Worm (Caenorhabditis elegans): ENCODE data around the gene nep-20.

Gene nep-20

DNA sequence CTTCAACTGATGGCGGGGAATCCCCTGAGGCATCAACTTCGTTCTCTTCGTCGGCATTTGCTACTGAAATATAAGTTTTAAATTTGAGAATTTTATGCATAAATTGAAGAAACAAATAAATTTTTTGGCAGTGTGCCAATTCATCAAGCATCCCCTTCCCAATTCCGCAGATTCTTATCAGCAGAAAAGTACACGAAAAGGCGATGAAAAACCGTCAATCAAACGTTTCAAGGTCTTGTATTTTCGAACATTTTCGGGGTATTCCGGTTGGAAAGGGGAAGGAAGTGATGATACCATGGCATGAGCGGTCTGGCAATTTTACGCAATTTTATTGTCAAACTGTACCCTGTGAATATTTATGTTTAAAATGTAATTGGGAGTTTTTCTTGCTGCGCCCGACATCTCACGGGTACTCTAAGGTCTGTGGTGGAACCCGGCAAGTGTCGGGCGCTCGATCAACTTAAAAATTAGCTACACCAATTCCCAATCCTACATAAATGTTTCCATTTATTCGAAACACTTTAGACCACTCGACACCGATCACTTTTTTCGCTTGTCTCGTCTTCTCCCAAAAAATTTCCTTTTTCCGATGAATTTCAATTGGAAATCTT, 39.6 kb upstream of the nep-20 start:
- TF ChIP-seq dmd-4 (tag; optimal IDR thresholded peaks at IDR 0.05; ENCODE audit: borderline replicate concordance) (no peak), npax-4 (tag; optimal IDR thresholded peaks at IDR 0.05) (no peak), gmeb-2 (tag; optimal IDR thresholded peaks at IDR 0.05) (no peak), ama-1 (optimal IDR thresholded peaks at IDR 0.05) (no peak), fax-1 (tag; optimal IDR thresholded peaks at IDR 0.05) (no peak), pag-3 (tag; optimal IDR thresholded peaks at IDR 0.05; ENCODE audit: borderline replicate concordance) (no peak), ceh-18 (tag; optimal IDR thresholded peaks at IDR 0.05) (no peak), T23F11.4 (GFP tag; optimal IDR thresholded peaks at IDR 0.05) (no peak), odd-2 (tag; optimal IDR thresholded peaks at IDR 0.05) (no peak), unc-55 (GFP tag; optimal IDR thresholded peaks at IDR 0.05) (no peak), unc-42 (tag; optimal IDR thresholded peaks at IDR 0.05) (no peak), unc-86 (tag; optimal IDR thresholded peaks at IDR 0.05) (no peak), ceh-30 (tag; optimal IDR thresholded peaks at IDR 0.05) (no peak), pha-2 (tag; optimal IDR thresholded peaks at IDR 0.05) (no peak)

- TF ChIP-seq unc-42 (tag; optimal IDR thresholded peaks at IDR 0.05) (no peak), fax-1 (tag; optimal IDR thresholded peaks at IDR 0.05) (no peak), ama-1 (optimal IDR thresholded peaks at IDR 0.05) (no peak), C38D4.7 (GFP tag; optimal IDR thresholded peaks at IDR 0.05) (no peak), pha-2 (tag; optimal IDR thresholded peaks at IDR 0.05) (no peak), madf-2 (tag; optimal IDR thresholded peaks at IDR 0.05) (no peak), elt-2 (tag; optimal IDR thresholded peaks at IDR 0.05) (no peak)
These were observed 34.0 kb upstream of the nep-20 start, which contains the start of gene C16C8.18 for ce11 chrII:3429400-3429799. Gene C16C8.18 (plus strand): TSS chrII:3429700.

DNA sequence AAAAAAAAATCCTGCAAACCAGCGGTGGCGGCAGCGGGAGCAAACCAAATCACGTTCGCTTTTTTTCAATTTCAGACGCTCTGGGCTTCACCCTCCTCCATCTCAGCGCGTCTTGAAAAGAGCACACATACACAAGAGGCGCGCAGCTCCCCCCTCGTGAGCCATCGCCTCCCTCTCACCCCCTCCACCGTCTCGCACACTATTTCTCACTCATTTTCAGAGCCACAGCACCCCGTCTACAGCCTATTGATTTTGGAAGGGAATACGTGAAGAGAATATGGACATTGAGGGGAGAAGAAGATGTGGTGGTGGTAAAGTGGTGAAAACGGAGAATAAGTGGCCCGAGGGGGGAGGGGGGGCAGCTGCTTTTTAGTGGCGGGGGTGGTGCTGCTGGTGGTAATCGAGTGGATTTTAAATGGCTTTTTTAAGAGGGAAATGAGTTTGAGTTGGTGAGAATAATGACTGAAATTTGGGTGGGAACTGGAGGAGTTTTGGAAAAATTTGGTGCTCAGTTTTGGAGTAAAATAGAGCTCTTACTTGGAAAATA, 32.8 kb upstream of the nep-20 start:
- TF ChIP-seq ceh-18 (tag; optimal IDR thresholded peaks at IDR 0.05) (no peak), unc-3 (GFP tag; conservative IDR thresholded peaks at IDR 0.05) (no peak), unc-3 (tag; optimal IDR thresholded peaks at IDR 0.05) (peak; percentile 11), ceh-48 (tag; optimal IDR thresholded peaks at IDR 0.05) (peak; percentile 85), zip-5 (tag; optimal IDR thresholded peaks at IDR 0.05) (no peak), hlh-30 (tag; optimal IDR thresholded peaks at IDR 0.05; ENCODE audit: insufficient read depth) (peak; percentile 28), nhr-11 (tag; optimal IDR thresholded peaks at IDR 0.05) (no peak), ceh-19 (GFP tag; optimal IDR thresholded peaks at IDR 0.05) (peak; percentile 49), sox-4 (tag; optimal IDR thresholded peaks at IDR 0.05) (peak; percentile 17), nfya-1 (tag; optimal IDR thresholded peaks at IDR 0.05) (peak; percentile 8)

- TF ChIP-seq ceh-2 (tag; optimal IDR thresholded peaks at IDR 0.05) (no peak), ceh-30 (tag; optimal IDR thresholded peaks at IDR 0.05) (no peak), ceh-9 (tag; optimal IDR thresholded peaks at IDR 0.05) (no peak), ceh-6 (GFP tag; optimal IDR thresholded peaks at IDR 0.05) (no peak), ceh-48 (tag; optimal IDR thresholded peaks at IDR 0.05) (no peak), hlh-8 (tag; optimal IDR thresholded peaks at IDR 0.05) (no peak), ceh-19 (GFP tag; optimal IDR thresholded peaks at IDR 0.05) (no peak), nfya-1 (tag; optimal IDR thresholded peaks at IDR 0.05) (no peak), ahr-1 (tag; optimal IDR thresholded peaks at IDR 0.05) (no peak), F13H6.1 (tag; optimal IDR thresholded peaks at IDR 0.05) (no peak), hlh-6 (tag; optimal IDR thresholded peaks at IDR 0.05) (no peak), hlh-15 (tag; optimal IDR thresholded peaks at IDR 0.05) (no peak), eyg-1 (tag; optimal IDR thresholded peaks at IDR 0.05) (no peak)
These were observed 30.0 kb upstream of the nep-20 start, which contains the start of gene nep-11 for ce11 chrII:3425433-3425832. Gene nep-11 (minus strand): TSS chrII:3425533.
